Worm (Caenorhabditis elegans) whole organism, L4 larva: Measurements from ENCODE around the gene chil-16.

Experiments
- ceh-82 ChIP-seq: sonication (generic microtip); optimal IDR thresholded peaks from 2 replicates; lab custom pipeline; 2017; ENCODE audit warnings: missing biosample characterization, missing genetic modification characterization
- hmg-1.1 ChIP-seq: fragments of 200-800 bp; sonication (Bioruptor generic); IDR thresholded peaks from 2 replicates; pipeline ENCODE4 v1.3.6; 2022; ENCODE audit warnings: missing genetic modification reagents, missing genetic modification characterization, missing compliant biosample characterization
- lim-7 ChIP-seq: fragments of 200-800 bp; sonication (Bioruptor generic); IDR thresholded peaks from 2 replicates; pipeline ENCODE4 v1.3.6; 2022; ENCODE audit warnings: missing genetic modification characterization, missing compliant biosample characterization
- lin-13 ChIP-seq: fragments of 150-350 bp; optimal IDR thresholded peaks from 2 replicates; lab custom pipeline; 2014; ENCODE audit warnings: missing biosample characterization, missing genetic modification reagents, missing genetic modification characterization
- nhr-237 ChIP-seq: sonication (generic microtip); optimal IDR thresholded peaks from 2 replicates; lab custom pipeline; 2017; ENCODE audit warnings: missing biosample characterization, missing genetic modification characterization
- nhr-76 ChIP-seq: fragments of 150-350 bp; optimal IDR thresholded peaks from 2 replicates; lab custom pipeline; 2014; ENCODE audit warnings: missing biosample characterization, missing genetic modification characterization
- pqm-1 ChIP-seq: sonication (generic microtip); optimal IDR thresholded peaks from 2 replicates; lab custom pipeline; 2017; ENCODE audit warnings: missing biosample characterization, missing genetic modification characterization
- skn-1 ChIP-seq: fragments of 150-350 bp; optimal IDR thresholded peaks from 2 replicates; lab custom pipeline; 2014; ENCODE audit warnings: missing biosample characterization, missing genetic modification characterization
- unc-62 ChIP-seq, 3 experiments: fragments of 150-350 bp in 1 of 3; sonication (generic microtip); optimal IDR thresholded peaks in 2 of 3; peaks in 1 of 3; 1 replicate in 1 of 3; 2 replicates in 2 of 3; lab custom pipeline; 2014 to 2017; ENCODE audit warnings: missing biosample characterization in 3 of 3, missing genetic modification characterization in 3 of 3, missing genetic modification reagents in 3 of 3, missing genotype in 1 of 3
- zag-1 ChIP-seq: fragments of 150-350 bp; optimal IDR thresholded peaks from 2 replicates; lab custom pipeline; 2014; ENCODE audit warnings: missing biosample characterization, missing genetic modification characterization

- TF ChIP-seq ceh-82, result no peak
- no peak for TF ChIP-seq lin-13 (GFP tag; lab: Kevin White, UChicago)
- no peak for TF ChIP-seq zag-1
- no peak for TF ChIP-seq unc-62 (GFP tag; optimal IDR thresholded peaks at IDR 0.05 in 1 of 2; lab: Kevin White, UChicago)
- no peak for TF ChIP-seq unc-62 (tag; optimal IDR thresholded peaks at IDR 0.05; lab: Kevin White, UChicago)
- TF ChIP-seq nhr-237 (tag; lab: Kevin White, UChicago), result no peak
- no peak for TF ChIP-seq lim-7 (GFP tag; lab: Robert Waterston, UW)
- no peak for TF ChIP-seq pqm-1 (tag; lab: Kevin White, UChicago)
- no peak for TF ChIP-seq skn-1 (tag; lab: Kevin White, UChicago)
- TF ChIP-seq hmg-1.1 (GFP tag; lab: Robert Waterston, UW), result no peak
- no peak for TF ChIP-seq nhr-76 (tag; lab: Kevin White, UChicago)
Observed at ce11 chrII:9441838-9442237, at the start of gene chil-16.
